Fruit fly (Drosophila melanogaster): ENCODE measurements around the gene Art6.
A peak's percentile ranks its signal among the peaks of the same experiment; 100 is the strongest.

The Art6 gene

dm6 chr3R:13972653-13973052 lies 27.0 kb upstream of the Art6 start (continued):
- TF ChIP-seq gsb (GFP tag; IDR thresholded peaks at IDR 0.05) (no peak), CG42726 (GFP tag; IDR thresholded peaks at IDR 0.05; ENCODE audit: partially characterized antibody) (no peak), sqz (GFP tag; optimal IDR thresholded peaks at IDR 0.05) (no peak), CG33213 (GFP tag; optimal IDR thresholded peaks at IDR 0.05) (no peak), Fer3 (tag; optimal IDR thresholded peaks at IDR 0.05) (no peak), chinmo (GFP tag; IDR thresholded peaks at IDR 0.05; ENCODE audit: partially characterized antibody) (0 out of 4 replicates have a peak, but pooled peaks have one; percentile 56), nau (GFP tag; optimal IDR thresholded peaks at IDR 0.05) (no peak), H15 (GFP tag; IDR thresholded peaks at IDR 0.05) (no peak), vnd (GFP tag; IDR thresholded peaks at IDR 0.05; ENCODE audit: partially characterized antibody) (0 out of 3 replicates have a peak, but pooled peaks have one; percentile 32), fd64A (GFP tag; optimal IDR thresholded peaks at IDR 0.05) (no peak), CG1024 (GFP tag; IDR thresholded peaks at IDR 0.05) (no peak), slbo (GFP tag; IDR thresholded peaks at IDR 0.05) (no peak), Blimp-1 (GFP tag; optimal IDR thresholded peaks at IDR 0.05) (no peak), pnt (GFP tag; optimal IDR thresholded peaks at IDR 0.05) (no peak), CG10321 (GFP tag; IDR thresholded peaks at IDR 0.05) (0 out of 2 replicates have a peak, but pooled peaks have one; percentile 15), sd (tag; optimal IDR thresholded peaks at IDR 0.05) (peak; percentile 34)

- TF ChIP-seq CG30020 (tag; optimal IDR thresholded peaks at IDR 0.05) (no peak), peb (GFP tag; IDR thresholded peaks at IDR 0.05) (no peak), Scr (GFP tag; IDR thresholded peaks at IDR 0.05; ENCODE audit: partially characterized antibody) (no peak), CG7372 (GFP tag; IDR thresholded peaks at IDR 0.05) (no peak), CG10431 (GFP tag; optimal IDR thresholded peaks at IDR 0.05) (no peak), vvl (GFP tag; IDR thresholded peaks at IDR 0.05) (no peak), Dp (GFP tag; optimal IDR thresholded peaks at IDR 0.05) (no peak), dan (GFP tag; IDR thresholded peaks at IDR 0.05) (no peak), ewg (GFP tag; optimal IDR thresholded peaks at IDR 0.05) (no peak), hbn (GFP tag; IDR thresholded peaks at IDR 0.05; ENCODE audit: partially characterized antibody) (no peak), Dfd (GFP tag; optimal IDR thresholded peaks at IDR 0.05) (no peak), CG18262 (tag; optimal IDR thresholded peaks at IDR 0.05) (peak; percentile 46), odd (GFP tag; optimal IDR thresholded peaks at IDR 0.05) (no peak), CG8765 (GFP tag; IDR thresholded peaks at IDR 0.05) (no peak), Ets97D (GFP tag; optimal IDR thresholded peaks at IDR 0.05) (no peak), CG7786 (GFP tag; optimal IDR thresholded peaks at IDR 0.05) (no peak), CG8290 (GFP tag; optimal IDR thresholded peaks at IDR 0.05) (no peak), CG8290 (tag; optimal IDR thresholded peaks at IDR 0.05) (no peak), fru (optimal IDR thresholded peaks at IDR 0.05) (no peak), inv (GFP tag; IDR thresholded peaks at IDR 0.05; ENCODE audit: partially characterized antibody) (no peak), CG16779 (GFP tag; IDR thresholded peaks at IDR 0.05) (0 out of 2 replicates have a peak, but pooled peaks have one; percentile 16), sisA (GFP tag; IDR thresholded peaks at IDR 0.05) (no peak), stwl (tag; optimal IDR thresholded peaks at IDR 0.05) (no peak), CG4730 (GFP tag; IDR thresholded peaks at IDR 0.05) (no peak), Sox100B (GFP tag; optimal IDR thresholded peaks at IDR 0.05) (no peak), dpn (GFP tag; optimal IDR thresholded peaks at IDR 0.05) (no peak), CG33213 (GFP tag; optimal IDR thresholded peaks at IDR 0.05) (no peak), CG9797 (GFP tag; optimal IDR thresholded peaks at IDR 0.05) (no peak), yki (optimal IDR thresholded peaks at IDR 0.05) (no peak), jumu (GFP tag; optimal IDR thresholded peaks at IDR 0.05) (no peak), zfh1 (GFP tag; IDR thresholded peaks at IDR 0.05) (peak; percentile 39; the same call in 2 of the 3 replicates), Pdp1 (GFP tag; optimal IDR thresholded peaks at IDR 0.05) (no peak), ac (GFP tag; optimal IDR thresholded peaks at IDR 0.05) (no peak), gsb (GFP tag; IDR thresholded peaks at IDR 0.05) (no peak), CG32767 (GFP tag; IDR thresholded peaks at IDR 0.05) (no peak), gt (GFP tag; IDR thresholded peaks at IDR 0.05) (no peak)
Observed at dm6 chr3R:13971728-13972448, 26.3 kb upstream of the Art6 start.
